Fruit fly (Drosophila melanogaster): Measurements from ENCODE around the gene TAF1B.

The TAF1B gene

dm6 chr3R:10133419-10134340 is 10.3 kb downstream of the TAF1B start (continued):
- TF ChIP-seq psq (GFP tag; optimal IDR thresholded peaks at IDR 0.05) (peak; percentile 72), CG9437 (GFP tag; optimal IDR thresholded peaks at IDR 0.05) (peak; percentile 79), vvl (GFP tag; IDR thresholded peaks at IDR 0.05) (0 out of 2 replicates have a peak, but pooled peaks have one; percentile 10), bigmax (GFP tag; optimal IDR thresholded peaks at IDR 0.05) (peak; percentile 59), eve (GFP tag; optimal IDR thresholded peaks at IDR 0.05) (peak in 1 of 2 experiments; percentile 30), kah (GFP tag; optimal IDR thresholded peaks at IDR 0.05) (peak; percentile 86), nerfin-1 (tag; optimal IDR thresholded peaks at IDR 0.05) (peak; percentile 58), chinmo (GFP tag; IDR thresholded peaks at IDR 0.05; ENCODE audit: partially characterized antibody) (peak; percentile 79; the same call in 1 of the 4 replicates)

dm6 chr3R:10132906-10133416 is 11.0 kb downstream of the TAF1B start:
- TF ChIP-seq CG32532 (GFP tag; IDR thresholded peaks at IDR 0.05) (0 out of 2 replicates have a peak, but pooled peaks have one; percentile 5), Drgx (GFP tag; IDR thresholded peaks at IDR 0.05) (peak; percentile 47), CG10267 (tag; optimal IDR thresholded peaks at IDR 0.05) (peak; percentile 3), CG2678 (tag; optimal IDR thresholded peaks at IDR 0.05) (peak; percentile 36), slbo (GFP tag; IDR thresholded peaks at IDR 0.05) (0 out of 2 replicates have a peak, but pooled peaks have one; percentile 26), dysf (GFP tag; IDR thresholded peaks at IDR 0.05) (no peak), CG9727 (GFP tag; optimal IDR thresholded peaks at IDR 0.05) (no peak), sens (GFP tag) (peak; percentile 49), bsh (GFP tag; optimal IDR thresholded peaks at IDR 0.05) (peak in 1 of 2 experiments; percentile 15), CG10274 (GFP tag; optimal IDR thresholded peaks at IDR 0.05) (peak; percentile 51), Tbp (GFP tag; optimal IDR thresholded peaks at IDR 0.05) (no peak), CG2712 (tag; optimal IDR thresholded peaks at IDR 0.05) (peak; percentile 20), Med (GFP tag) (peak; percentile 52), CG5953 (GFP tag; IDR thresholded peaks at IDR 0.05) (0 out of 2 replicates have a peak, but pooled peaks have one; percentile 12), psq (GFP tag; optimal IDR thresholded peaks at IDR 0.05) (peak; percentile 50), CG4360 (GFP tag; IDR thresholded peaks at IDR 0.05) (peak; percentile 99), br (optimal IDR thresholded peaks at IDR 0.05) (no peak), CG3163 (GFP tag; optimal IDR thresholded peaks at IDR 0.05) (peak; percentile 18), tin (GFP tag; optimal IDR thresholded peaks at IDR 0.05) (peak; percentile 9), Hr3 (GFP tag; optimal IDR thresholded peaks at IDR 0.05) (no peak), E2f2 (GFP tag; IDR thresholded peaks at IDR 0.05) (0 out of 2 replicates have a peak, but pooled peaks have one; percentile 30), CG15269 (tag; optimal IDR thresholded peaks at IDR 0.05) (peak; percentile 8), dpn (GFP tag; optimal IDR thresholded peaks at IDR 0.05) (peak in 1 of 2 experiments; percentile 10), lola (GFP tag; optimal IDR thresholded peaks at IDR 0.05) (no peak), CG18599 (GFP tag; optimal IDR thresholded peaks at IDR 0.05) (peak; percentile 45), CrebB (tag; optimal IDR thresholded peaks at IDR 0.05) (no peak), CG30403 (GFP tag; optimal IDR thresholded peaks at IDR 0.05) (peak; percentile 30), CG6175 (GFP tag; IDR thresholded peaks at IDR 0.05) (no peak), gem (tag; optimal IDR thresholded peaks at IDR 0.05) (peak; percentile 46), CG17359 (tag; optimal IDR thresholded peaks at IDR 0.05) (peak; percentile 26), nom (GFP tag; optimal IDR thresholded peaks at IDR 0.05) (peak; percentile 19), ind (GFP tag; optimal IDR thresholded peaks at IDR 0.05) (peak; percentile 10), unpg (GFP tag; optimal IDR thresholded peaks at IDR 0.05) (peak; percentile 28), eve (GFP tag; optimal IDR thresholded peaks at IDR 0.05) (peak in 1 of 2 experiments; percentile 55), CG2116 (GFP tag; optimal IDR thresholded peaks at IDR 0.05) (peak; percentile 15), croc (GFP tag; conservative IDR thresholded peaks at IDR 0.05) (no peak), CG2120 (GFP tag; optimal IDR thresholded peaks at IDR 0.05) (peak; percentile 28), Deaf1 (tag; optimal IDR thresholded peaks at IDR 0.05) (peak; percentile 40), Trl (optimal IDR thresholded peaks at IDR 0.05) (peak; percentile 50 to 71), Trl (GFP tag; optimal IDR thresholded peaks at IDR 0.05) (peak; percentile 8)
